Fruit fly (Drosophila melanogaster) whole organism, embryonic: Measurements from ENCODE around the gene CG32801.

Source experiments
- Aef1 ChIP-seq: fragments of 200-800 bp; sonication (Bioruptor generic); IDR thresholded peaks from 3 replicates; pipeline ENCODE4 v1.3.6; 2022; ENCODE audit warnings: missing biosample characterization, missing genetic modification characterization
- Atf6 ChIP-seq: fragments of 200-800 bp; sonication (Bioruptor generic); IDR thresholded peaks from 2 replicates; pipeline ENCODE4 v1.3.6; 2022; ENCODE audit warnings: missing biosample characterization, missing genetic modification characterization
- B-H1 ChIP-seq: fragments of 200-800 bp; sonication (Bioruptor generic); IDR thresholded peaks from 3 replicates; pipeline ENCODE4 v1.3.6; 2022; ENCODE audit warnings: missing biosample characterization, missing genetic modification characterization
- Blimp-1 ChIP-seq: fragments of 200-800 bp; sonication (Bioruptor generic); optimal IDR thresholded peaks from 3 replicates; lab custom pipeline; 2018; ENCODE audit warnings: missing biosample characterization, missing genetic modification characterization, mild to moderate bottlenecking, moderate library complexity, missing genetic modification reagents
- C15 ChIP-seq: fragments of 200-800 bp; sonication (Bioruptor generic); IDR thresholded peaks from 3 replicates; pipeline ENCODE4 v1.3.6; 2022; ENCODE audit warnings: missing biosample characterization, missing genetic modification characterization
- CG10366 ChIP-seq: fragments of 200-800 bp; sonication (Bioruptor generic); IDR thresholded peaks from 2 replicates; pipeline ENCODE4 v1.3.6; 2022; ENCODE audit warnings: missing biosample characterization, missing genetic modification characterization
- CG11456 ChIP-seq: fragments of 200-800 bp; sonication (Bioruptor generic); IDR thresholded peaks from 3 replicates; pipeline ENCODE4 v1.3.6; 2022; ENCODE audit warnings: missing biosample characterization, missing genetic modification characterization
- CG11723 ChIP-seq: fragments of 200-800 bp; sonication (Bioruptor generic); optimal IDR thresholded peaks from 2 replicates; lab custom pipeline; 2017; ENCODE audit warnings: missing biosample characterization, mild to moderate bottlenecking, missing genetic modification characterization
- CG14860 ChIP-seq: fragments of 200-800 bp; sonication (Bioruptor generic); IDR thresholded peaks from 3 replicates; pipeline ENCODE4 v1.3.6; 2022; ENCODE audit warnings: missing biosample characterization, missing genetic modification characterization; ENCODE audit not compliant: partially characterized antibody
- CG1602 ChIP-seq: fragments of 200-800 bp; sonication (Bioruptor generic); optimal IDR thresholded peaks from 3 replicates; lab custom pipeline; 2016; ENCODE audit warnings: missing biosample characterization, missing genetic modification characterization
- CG30403 ChIP-seq: fragments of 200-800 bp; sonication (Bioruptor generic); optimal IDR thresholded peaks from 3 replicates; lab custom pipeline; 2016; ENCODE audit warnings: missing biosample characterization, missing genetic modification characterization
- CG31224 ChIP-seq: fragments of 200-800 bp; sonication (Bioruptor generic); IDR thresholded peaks from 2 replicates; pipeline ENCODE4 v1.3.6; 2022; ENCODE audit warnings: missing biosample characterization, missing genetic modification characterization
- CG33557 ChIP-seq: fragments of 200-800 bp; sonication (Bioruptor generic); optimal IDR thresholded peaks from 2 replicates; lab custom pipeline; 2019; ENCODE audit warnings: missing biosample characterization, mild to moderate bottlenecking, missing genetic modification characterization, moderate library complexity
- CG3407 ChIP-seq: fragments of 200-800 bp; sonication (Bioruptor generic); optimal IDR thresholded peaks from 2 replicates; lab custom pipeline; 2018; ENCODE audit warnings: missing biosample characterization, mild to moderate bottlenecking, missing genetic modification characterization
- CG4360 ChIP-seq: fragments of 200-800 bp; sonication (Bioruptor generic); IDR thresholded peaks from 2 replicates; pipeline ENCODE4 v1.3.6; 2022; ENCODE audit warnings: missing biosample characterization, missing genetic modification characterization
- CG4424 ChIP-seq: fragments of 200-800 bp; sonication (Bioruptor generic); optimal IDR thresholded peaks from 3 replicates; lab custom pipeline; 2016; ENCODE audit warnings: missing biosample characterization, missing genetic modification characterization
- CG5245 ChIP-seq: fragments of 200-800 bp; sonication (Bioruptor generic); optimal IDR thresholded peaks from 3 replicates; lab custom pipeline; 2016; ENCODE audit warnings: missing biosample characterization, missing genetic modification characterization
- CG6175 ChIP-seq: fragments of 200-800 bp; sonication (Bioruptor generic); IDR thresholded peaks from 3 replicates; pipeline ENCODE4 v1.3.6; 2022; ENCODE audit warnings: missing biosample characterization, missing genetic modification characterization
- CG6813 ChIP-seq: fragments of 200-800 bp; sonication (Bioruptor generic); optimal IDR thresholded peaks from 2 replicates; lab custom pipeline; 2017; ENCODE audit warnings: missing biosample characterization, missing genetic modification characterization, mild to moderate bottlenecking, moderate library complexity, missing genetic modification reagents
- CG7271 ChIP-seq: fragments of 200-800 bp; sonication (Bioruptor generic); optimal IDR thresholded peaks from 2 replicates; lab custom pipeline; 2018; ENCODE audit warnings: missing biosample characterization, mild to moderate bottlenecking, missing genetic modification characterization, moderate library complexity
- CG8089 ChIP-seq: fragments of 200-800 bp; sonication (Bioruptor generic); optimal IDR thresholded peaks from 3 replicates; lab custom pipeline; 2016; ENCODE audit warnings: missing biosample characterization, missing genetic modification characterization
- CG8281 ChIP-seq: fragments of 200-800 bp; sonication (Bioruptor generic); optimal IDR thresholded peaks from 2 replicates; lab custom pipeline; 2018; ENCODE audit warnings: missing biosample characterization, mild to moderate bottlenecking, missing genetic modification characterization, moderate library complexity
- CG9932 ChIP-seq: fragments of 200-800 bp; sonication (Bioruptor generic); IDR thresholded peaks from 2 replicates; pipeline ENCODE4 v1.3.6; 2022; ENCODE audit warnings: missing biosample characterization, missing genetic modification characterization
- Camta ChIP-seq: fragments of 200-800 bp; sonication (Bioruptor generic); optimal IDR thresholded peaks from 2 replicates; lab custom pipeline; 2016; ENCODE audit warnings: missing biosample characterization, missing genetic modification characterization
- D ChIP-seq, 2 experiments: fragments of 200-800 bp in 1 of 2; fragments of >200 bp in 1 of 2; sonication (Bioruptor generic) in 1 of 2; optimal IDR thresholded peaks; 2 replicates in 1 of 2; 3 replicates in 1 of 2; lab custom pipeline; 2017; ENCODE audit warnings: mild to moderate bottlenecking in 1 of 2, missing biosample characterization in 1 of 2, missing genetic modification characterization in 1 of 2, missing genetic modification reagents in 1 of 2
- HLH3B ChIP-seq: fragments of 200-800 bp; sonication (Bioruptor generic); IDR thresholded peaks from 2 replicates; pipeline ENCODE4 v1.3.6; 2022; ENCODE audit warnings: missing biosample characterization, missing genetic modification characterization
- Mad ChIP-seq: fragments of 200-800 bp; sonication (Bioruptor generic); optimal IDR thresholded peaks from 2 replicates; lab custom pipeline; 2016; ENCODE audit warnings: missing biosample characterization, missing genetic modification characterization
- Med ChIP-seq: fragments of 200-800 bp; sonication (Bioruptor generic); peaks from one replicate; lab custom pipeline; 2016; ENCODE audit warnings: missing biosample characterization, missing genetic modification characterization, mild to moderate bottlenecking, inconsistent platforms, moderate library complexity
- Oaz ChIP-seq: fragments of 200-800 bp; sonication (Bioruptor generic); IDR thresholded peaks from 2 replicates; pipeline ENCODE4 v1.3.6; 2022; ENCODE audit warnings: missing biosample characterization, missing genetic modification characterization
- Six4 ChIP-seq: fragments of 200-800 bp; sonication (Bioruptor generic); optimal IDR thresholded peaks from 2 replicates; lab custom pipeline; 2016; ENCODE audit warnings: missing biosample characterization, missing genetic modification characterization
- Sry-δ ChIP-seq: fragments of 200-800 bp; sonication (Bioruptor generic); optimal IDR thresholded peaks from 2 replicates; lab custom pipeline; 2016; ENCODE audit warnings: missing biosample characterization, missing genetic modification characterization
- ac ChIP-seq: fragments of 200-800 bp; sonication (Bioruptor generic); optimal IDR thresholded peaks from 3 replicates; lab custom pipeline; 2017; ENCODE audit warnings: missing biosample characterization, mild to moderate bottlenecking, missing genetic modification characterization
- aop ChIP-seq: fragments of 200-800 bp; sonication (Bioruptor generic); IDR thresholded peaks from 2 replicates; pipeline ENCODE4 v1.3.6; 2022; ENCODE audit warnings: missing biosample characterization, missing genetic modification characterization
- az2 ChIP-seq: fragments of 200-800 bp; sonication (Bioruptor generic); optimal IDR thresholded peaks from 3 replicates; lab custom pipeline; 2016; ENCODE audit warnings: missing biosample characterization, missing genetic modification characterization
- cwo ChIP-seq: fragments of 200-800 bp; sonication (Bioruptor generic); optimal IDR thresholded peaks from 3 replicates; lab custom pipeline; 2017; ENCODE audit warnings: missing biosample characterization, missing genetic modification characterization, mild to moderate bottlenecking, moderate library complexity, missing genetic modification reagents
- exex ChIP-seq: fragments of 200-800 bp; sonication (Bioruptor generic); optimal IDR thresholded peaks from 4 replicates; lab custom pipeline; 2018; ENCODE audit warnings: missing biosample characterization, mild to moderate bottlenecking, missing genetic modification characterization, moderate library complexity
- hbn ChIP-seq: fragments of 200-800 bp; sonication (Bioruptor generic); IDR thresholded peaks from 2 replicates; pipeline ENCODE4 v1.3.6; 2022; ENCODE audit warnings: missing biosample characterization, missing genetic modification characterization; ENCODE audit not compliant: partially characterized antibody
- insv ChIP-seq, 2 experiments: fragments of 200-800 bp; sonication (Bioruptor generic); optimal IDR thresholded peaks; 3 replicates each; lab custom pipeline; 2016 to 2018; ENCODE audit warnings: missing biosample characterization in 2 of 2, missing genetic modification characterization in 2 of 2
- kay ChIP-seq: fragments of 200-800 bp; sonication (Bioruptor generic); optimal IDR thresholded peaks from 2 replicates; lab custom pipeline; 2016; ENCODE audit warnings: missing biosample characterization, missing genetic modification characterization
- knrl ChIP-seq: fragments of 200-800 bp; sonication (Bioruptor generic); IDR thresholded peaks from 3 replicates; pipeline ENCODE4 v1.3.6; 2022; ENCODE audit warnings: missing biosample characterization, missing genetic modification characterization; ENCODE audit not compliant: partially characterized antibody
- lmd ChIP-seq: fragments of 200-800 bp; sonication (Bioruptor generic); IDR thresholded peaks from 2 replicates; pipeline ENCODE4 v1.3.6; 2022; ENCODE audit warnings: missing biosample characterization, missing genetic modification characterization
- nerfin-1 ChIP-seq: fragments of 200-800 bp; sonication (Bioruptor generic); optimal IDR thresholded peaks from 3 replicates; lab custom pipeline; 2019; ENCODE audit warnings: missing biosample characterization, mild to moderate bottlenecking, missing genetic modification characterization, moderate library complexity
- oc ChIP-seq: fragments of 200-800 bp; sonication (Bioruptor generic); optimal IDR thresholded peaks from 2 replicates; lab custom pipeline; 2018; ENCODE audit warnings: missing biosample characterization, mild to moderate bottlenecking, missing genetic modification characterization, moderate library complexity
- sens-2 ChIP-seq: fragments of 200-800 bp; sonication (Bioruptor generic); IDR thresholded peaks from 2 replicates; pipeline ENCODE4 v1.3.6; 2022; ENCODE audit warnings: missing biosample characterization, missing genetic modification characterization
- shn ChIP-seq: fragments of 200-800 bp; sonication (Bioruptor generic); optimal IDR thresholded peaks from 3 replicates; lab custom pipeline; 2016; ENCODE audit warnings: missing biosample characterization, missing genetic modification characterization
- sob ChIP-seq: fragments of 200-800 bp; sonication (Bioruptor generic); IDR thresholded peaks from 2 replicates; pipeline ENCODE4 v1.3.6; 2022; ENCODE audit warnings: missing biosample characterization, missing genetic modification characterization
- sqz ChIP-seq: fragments of 200-800 bp; sonication (Bioruptor generic); optimal IDR thresholded peaks from 3 replicates; lab custom pipeline; 2018; ENCODE audit warnings: missing biosample characterization, mild to moderate bottlenecking, missing genetic modification characterization
- sr ChIP-seq: fragments of 200-800 bp; sonication (Bioruptor generic); IDR thresholded peaks from 3 replicates; pipeline ENCODE4 v1.3.6; 2022; ENCODE audit warnings: missing biosample characterization, missing genetic modification characterization
- tgo ChIP-seq: fragments of 200-800 bp; sonication (Bioruptor generic); IDR thresholded peaks from 3 replicates; pipeline ENCODE4 v1.3.6; 2022; ENCODE audit warnings: missing biosample characterization, missing genetic modification characterization
- zfh2 ChIP-seq: fragments of 200-800 bp; sonication (Bioruptor generic); optimal IDR thresholded peaks from 2 replicates; lab custom pipeline; 2016; ENCODE audit warnings: missing biosample characterization, missing genetic modification characterization

Gene CG32801

DNA sequence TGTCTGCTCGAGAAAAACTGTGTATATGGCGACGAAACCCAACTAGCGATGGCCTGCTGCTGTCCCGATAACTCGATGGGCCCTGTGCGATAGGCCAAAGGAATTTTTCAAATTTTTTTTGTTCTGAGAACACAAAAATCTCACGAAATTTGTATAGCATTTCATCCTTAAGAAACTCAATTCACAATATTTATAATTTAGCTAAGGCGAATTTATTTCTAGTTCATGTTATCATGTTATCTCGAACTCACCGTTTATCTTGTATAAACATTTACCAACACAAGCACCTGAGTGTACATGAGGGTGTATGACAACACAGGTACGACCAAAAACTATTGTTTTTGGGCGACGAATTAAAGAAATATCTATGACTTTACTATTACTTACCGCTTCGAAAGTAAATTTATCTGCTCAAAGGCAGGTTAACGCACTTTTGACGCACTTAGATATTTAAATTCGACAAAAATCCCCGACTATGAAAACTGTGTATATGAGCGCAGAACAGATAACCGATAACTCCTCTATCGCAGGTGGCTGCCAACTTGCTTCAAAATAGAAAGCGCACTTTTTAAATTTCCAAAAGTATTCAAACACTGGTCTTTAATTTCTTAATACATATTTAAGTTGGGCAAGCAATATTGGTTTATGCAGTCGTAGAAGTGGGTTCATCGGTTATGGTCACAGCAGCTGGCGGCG is 2.7 kb downstream of the CG32801 start, which contains the start of gene arm (continued):
- TF ChIP-seq Aef1 (no peak), hbn (GFP tag; lab: Robert Waterston, UW) (no peak), CG7271 (tag; lab: Kevin White, UChicago) (no peak), lmd (no peak), CG5245 (GFP tag; lab: Kevin White, UChicago) (no peak), CG6175 (GFP tag; lab: Robert Waterston, UW) (no peak), D (optimal IDR thresholded peaks at IDR 0.05; lab: Kevin White, UChicago) (no peak), D (GFP tag; optimal IDR thresholded peaks at IDR 0.05; lab: Kevin White, UChicago) (no peak), Med (peak; percentile 20), CG30403 (GFP tag; lab: Kevin White, UChicago) (peak; percentile 21), CG4424 (GFP tag; lab: Kevin White, UChicago) (no peak), CG4360 (GFP tag; lab: Robert Waterston, UW) (no peak), kay (no peak), CG14860 (no peak), CG11723 (GFP tag; lab: Kevin White, UChicago) (no peak), cwo (GFP tag; lab: Kevin White, UChicago) (no peak), CG33557 (GFP tag; lab: Kevin White, UChicago) (no peak), CG8281 (no peak), Blimp-1 (GFP tag; lab: Kevin White, UChicago) (no peak), CG9932 (0 out of 2 replicates have a peak, but pooled peaks have one; percentile 42), insv (GFP tag; optimal IDR thresholded peaks at IDR 0.05; lab: Kevin White, UChicago) (no peak), Atf6 (GFP tag; lab: Robert Waterston, UW) (no peak), Sry-δ (GFP tag; lab: Kevin White, UChicago) (peak; percentile 77), nerfin-1 (tag; lab: Kevin White, UChicago) (no peak), sqz (GFP tag; lab: Kevin White, UChicago) (peak; percentile 23), HLH3B (no peak), Oaz (GFP tag; lab: Robert Waterston, UW) (no peak), knrl (GFP tag; lab: Robert Waterston, UW) (0 out of 3 replicates have a peak, but pooled peaks have one; percentile 11), CG31224 (GFP tag; lab: Robert Waterston, UW) (no peak), sens-2 (GFP tag; lab: Robert Waterston, UW) (no peak), az2 (GFP tag; lab: Kevin White, UChicago) (no peak), B-H1 (GFP tag; lab: Robert Waterston, UW) (no peak), CG8089 (GFP tag; lab: Kevin White, UChicago) (no peak), Mad (GFP tag; lab: Kevin White, UChicago) (no peak), ac (GFP tag; lab: Kevin White, UChicago) (no peak), shn (GFP tag; lab: Kevin White, UChicago) (no peak), CG11456 (GFP tag; lab: Robert Waterston, UW) (no peak), exex (tag; lab: Kevin White, UChicago) (no peak), aop (no peak), tgo (GFP tag; lab: Robert Waterston, UW) (no peak), CG6813 (GFP tag; lab: Kevin White, UChicago) (no peak), CG1602 (no peak), zfh2 (GFP tag; lab: Kevin White, UChicago) (peak; percentile 2), CG3407 (GFP tag; lab: Kevin White, UChicago) (no peak), C15 (GFP tag; lab: Robert Waterston, UW) (no peak), CG10366 (no peak), oc (tag; lab: Kevin White, UChicago) (no peak), sr (GFP tag; lab: Robert Waterston, UW) (no peak), Six4 (no peak), Camta (GFP tag; lab: Kevin White, UChicago) (no peak), sob (GFP tag; lab: Robert Waterston, UW) (no peak)
